Worm (Caenorhabditis elegans) whole organism, L1 larva: ENCODE data around the gene Y37E11AL.12.

Experiments
- Y116A8C.19 ChIP-seq: sonication (generic microtip); optimal IDR thresholded peaks from 2 replicates; lab custom pipeline; 2016; ENCODE audit warnings: missing compliant biosample characterization, missing genetic modification characterization, borderline replicate concordance
- aha-1 ChIP-seq: fragments of 150-350 bp; optimal IDR thresholded peaks from 2 replicates; lab custom pipeline; 2014; ENCODE audit warnings: missing biosample characterization, missing genetic modification characterization
- ceh-63 ChIP-seq: fragments of 200-800 bp; sonication (Bioruptor generic); optimal IDR thresholded peaks from 2 replicates; lab custom pipeline; 2018; ENCODE audit warnings: mild to moderate bottlenecking, missing genetic modification characterization, missing compliant biosample characterization
- ceh-82 ChIP-seq, 3 experiments: fragments of 150-350 bp in 1 of 3; sonication (generic microtip) in 2 of 3; optimal IDR thresholded peaks; 2 replicates each; lab custom pipeline; 2014 to 2017; ENCODE audit warnings: missing biosample characterization in 3 of 3, missing genetic modification characterization in 3 of 3
- ces-1 ChIP-seq: fragments of 150-350 bp; optimal IDR thresholded peaks from 2 replicates; lab custom pipeline; 2014; ENCODE audit warnings: missing biosample characterization, missing genetic modification reagents, missing genetic modification characterization
- dpl-1 ChIP-seq, 3 experiments: fragments of 150-350 bp in 2 of 3; sonication (generic microtip) in 1 of 3; optimal IDR thresholded peaks; 2 replicates each; lab custom pipeline; 2014 to 2017; ENCODE audit warnings: missing biosample characterization in 3 of 3, missing genetic modification characterization in 3 of 3, missing genetic modification reagents in 3 of 3
- efl-1 ChIP-seq, 4 experiments: fragments of 150-350 bp; optimal IDR thresholded peaks in 3 of 4; peaks in 1 of 4; 1 replicate in 1 of 4; 2 replicates in 3 of 4; lab custom pipeline; 2014; ENCODE audit warnings: missing biosample characterization in 2 of 4, missing genetic modification characterization in 2 of 4, missing genetic modification reagents in 2 of 4
- ets-5 ChIP-seq: fragments of 200-800 bp; sonication (Bioruptor generic); IDR thresholded peaks from 2 replicates; pipeline ENCODE4 v1.3.6; 2022; ENCODE audit warnings: missing genetic modification characterization, missing compliant biosample characterization
- fkh-10 ChIP-seq: sonication (generic microtip); optimal IDR thresholded peaks from 2 replicates; lab custom pipeline; 2017; ENCODE audit warnings: missing biosample characterization, missing genetic modification reagents, missing genetic modification characterization
- fkh-4 ChIP-seq: sonication (generic microtip); optimal IDR thresholded peaks from 2 replicates; lab custom pipeline; 2016; ENCODE audit warnings: missing compliant biosample characterization, missing genetic modification characterization, borderline replicate concordance
- fos-1 ChIP-seq: fragments of 150-350 bp; optimal IDR thresholded peaks from 2 replicates; lab custom pipeline; 2014; ENCODE audit warnings: missing biosample characterization, missing genetic modification characterization
- hlh-4 ChIP-seq: sonication (generic microtip); optimal IDR thresholded peaks from 2 replicates; lab custom pipeline; 2016; ENCODE audit warnings: mild to moderate bottlenecking, missing genetic modification characterization, missing compliant biosample characterization
- isw-1 ChIP-seq: fragments of 200-800 bp; sonication (Bioruptor generic); IDR thresholded peaks from 2 replicates; pipeline ENCODE4 v1.3.6; 2022; ENCODE audit warnings: missing genetic modification characterization, missing compliant biosample characterization
- jun-1 ChIP-seq: fragments of 150-350 bp; optimal IDR thresholded peaks from 2 replicates; lab custom pipeline; 2014; ENCODE audit warnings: missing biosample characterization, missing genetic modification reagents, missing genetic modification characterization
- lin-13 ChIP-seq: fragments of 150-350 bp; optimal IDR thresholded peaks from 2 replicates; lab custom pipeline; 2014; ENCODE audit warnings: missing biosample characterization, missing genetic modification reagents, missing genetic modification characterization
- lin-14 ChIP-seq: fragments of 200-800 bp; sonication (Bioruptor generic); optimal IDR thresholded peaks from 2 replicates; lab custom pipeline; 2018; ENCODE audit warnings: mild to moderate bottlenecking, missing genetic modification characterization, moderate library complexity, missing compliant biosample characterization
- lir-3 ChIP-seq: sonication (generic microtip); optimal IDR thresholded peaks from 2 replicates; lab custom pipeline; 2016; ENCODE audit warnings: mild to moderate bottlenecking, missing genetic modification characterization, moderate library complexity, missing compliant biosample characterization; ENCODE audit not compliant: poor library complexity
- mef-2 ChIP-seq: fragments of 150-350 bp; optimal IDR thresholded peaks from 2 replicates; lab custom pipeline; 2014; ENCODE audit warnings: missing biosample characterization, missing genetic modification characterization
- nhr-12 ChIP-seq: sonication (generic microtip); optimal IDR thresholded peaks from 2 replicates; lab custom pipeline; 2017; ENCODE audit warnings: missing biosample characterization, missing genetic modification characterization
- nhr-28 ChIP-seq: fragments of 150-350 bp; optimal IDR thresholded peaks from 2 replicates; lab custom pipeline; 2014; ENCODE audit warnings: missing biosample characterization, missing genetic modification characterization
- nhr-77 ChIP-seq: fragments of 150-350 bp; optimal IDR thresholded peaks from 2 replicates; lab custom pipeline; 2014; ENCODE audit warnings: missing biosample characterization, missing genetic modification characterization
- nhr-84 ChIP-seq: sonication (generic microtip); optimal IDR thresholded peaks from 2 replicates; lab custom pipeline; 2017; ENCODE audit warnings: missing biosample characterization, missing genetic modification characterization
- nhr-85 ChIP-seq: sonication (generic microtip); peaks from one replicate; lab custom pipeline; 2016; ENCODE audit warnings: missing genetic modification characterization, inconsistent platforms, missing compliant biosample characterization
- nhr-90 ChIP-seq: sonication (generic microtip); optimal IDR thresholded peaks from 2 replicates; lab custom pipeline; 2016; ENCODE audit warnings: mild to moderate bottlenecking, missing genetic modification characterization, missing compliant biosample characterization; ENCODE audit not compliant: poor library complexity
- pax-3 ChIP-seq: fragments of 200-800 bp; sonication (Bioruptor generic); optimal IDR thresholded peaks from 2 replicates; lab custom pipeline; 2018; ENCODE audit warnings: mild to moderate bottlenecking, missing genetic modification characterization, moderate library complexity, missing compliant biosample characterization
- rnt-1 ChIP-seq: sonication (generic microtip); optimal IDR thresholded peaks from 2 replicates; lab custom pipeline; 2016; ENCODE audit warnings: mild to moderate bottlenecking, missing genetic modification characterization, moderate library complexity, missing compliant biosample characterization
- swsn-7 ChIP-seq: sonication (generic microtip); optimal IDR thresholded peaks from 2 replicates; lab custom pipeline; 2016; ENCODE audit warnings: missing genetic modification characterization, missing compliant biosample characterization
- tlp-1 ChIP-seq: fragments of 150-350 bp; optimal IDR thresholded peaks from 2 replicates; lab custom pipeline; 2014; ENCODE audit warnings: missing biosample characterization, missing genetic modification characterization
- unc-30 ChIP-seq: sonication (generic microtip); optimal IDR thresholded peaks from 2 replicates; lab custom pipeline; 2017; ENCODE audit warnings: missing biosample characterization, missing genetic modification characterization
- unc-62 ChIP-seq: fragments of 150-350 bp; optimal IDR thresholded peaks from 2 replicates; lab custom pipeline; 2014; ENCODE audit warnings: missing biosample characterization, missing genetic modification reagents, missing genetic modification characterization
- ztf-11 ChIP-seq, 2 experiments: sonication (generic microtip); optimal IDR thresholded peaks; 2 replicates each; lab custom pipeline; 2016 to 2017; ENCODE audit warnings: missing genetic modification characterization in 2 of 2, missing biosample characterization in 1 of 2, missing compliant biosample characterization in 1 of 2

Y37E11AL.12 gene

ce11 chrIV:3686260-3686659 lies 15.5 kb downstream of the Y37E11AL.12 start:
- TF ChIP-seq dpl-1 (GFP tag; optimal IDR thresholded peaks at IDR 0.05; lab: Kevin White, UChicago) (no peak), ceh-63 (peak; percentile 14)

- TF ChIP-seq ets-5 (GFP tag; lab: Robert Waterston, UW) = no peak
- TF ChIP-seq ztf-11 (tag; optimal IDR thresholded peaks at IDR 0.05; lab: Kevin White, UChicago) = no peak
- TF ChIP-seq efl-1 (optimal IDR thresholded peaks at IDR 0.05; lab: Kevin White, UChicago) = no peak
- TF ChIP-seq efl-1 (GFP tag; optimal IDR thresholded peaks at IDR 0.05 in 1 of 2; lab: Kevin White, UChicago) = peak in 1 of 2 experiments; percentile 47
- TF ChIP-seq dpl-1 (GFP tag; optimal IDR thresholded peaks at IDR 0.05; lab: Kevin White, UChicago) = no peak
Observed at ce11 chrIV:3681763-3682162, 20.0 kb downstream of the Y37E11AL.12 start.

- TF ChIP-seq ces-1 (GFP tag; lab: Kevin White, UChicago) (no peak), lin-13 (GFP tag; lab: Kevin White, UChicago) (no peak), dpl-1 (GFP tag; optimal IDR thresholded peaks at IDR 0.05; lab: Kevin White, UChicago) (no peak), swsn-7 (no peak), unc-62 (no peak), nhr-28 (no peak), unc-30 (tag; lab: Kevin White, UChicago) (no peak), ceh-82 (tag; optimal IDR thresholded peaks at IDR 0.05; lab: Kevin White, UChicago) (no peak), nhr-12 (no peak)
Observed at ce11 chrIV:3668603-3669002, 33.2 kb downstream of the Y37E11AL.12 start, which contains the start of gene fmil-1. Gene fmil-1 (minus strand): TSS chrIV:3668703.

ce11 chrIV:3667796-3668195 lies 34.0 kb downstream of the Y37E11AL.12 start:
- TF ChIP-seq fkh-10 (GFP tag; lab: Kevin White, UChicago) (peak; percentile 83), nhr-84 (tag; lab: Kevin White, UChicago) (no peak), lin-14 (peak; percentile 50), rnt-1 (no peak), nhr-77 (no peak), efl-1 (optimal IDR thresholded peaks at IDR 0.05; lab: Kevin White, UChicago) (no peak), efl-1 (GFP tag; optimal IDR thresholded peaks at IDR 0.05 in 1 of 2; lab: Kevin White, UChicago) (peak in 1 of 2 experiments; percentile 52)

DNA sequence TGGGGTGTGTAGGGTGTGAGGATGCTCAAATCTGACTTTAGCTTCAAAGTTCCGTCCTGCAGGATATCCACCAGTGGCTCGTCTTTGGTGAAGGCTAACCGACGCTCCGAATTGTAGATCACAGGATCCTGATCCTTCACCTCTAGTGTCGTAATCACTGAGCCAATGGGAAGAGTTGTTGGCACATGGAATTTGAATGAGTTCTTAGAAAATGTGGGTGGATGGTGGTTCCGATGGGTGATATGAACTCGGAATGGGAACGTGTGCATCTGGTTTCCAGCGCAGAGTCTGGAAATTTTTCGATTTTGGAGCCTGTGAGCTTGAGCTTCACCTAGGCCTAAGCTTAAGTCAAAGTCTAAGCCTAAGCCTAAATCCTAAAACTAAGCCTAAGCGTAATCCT lies 35.2 kb downstream of the Y37E11AL.12 start:
- TF ChIP-seq tlp-1 (tag; lab: Kevin White, UChicago) (no peak), hlh-4 (tag; lab: Kevin White, UChicago) (no peak)
- TF ChIP-seq, all 84 proteins: peak for 0

- TF ChIP-seq nhr-85 (tag; lab: Kevin White, UChicago) (peak; percentile 1), Y116A8C.19 (tag; lab: Kevin White, UChicago) (no peak)
- TF ChIP-seq, all 84 proteins: peak for 1
Observed at ce11 chrIV:3665089-3665488, 36.7 kb downstream of the Y37E11AL.12 start.

- TF ChIP-seq nhr-90 (tag; lab: Kevin White, UChicago) (no peak), aha-1 (tag; lab: Kevin White, UChicago) (no peak), fkh-4 (tag; lab: Kevin White, UChicago) (no peak), fos-1 (tag; lab: Kevin White, UChicago) (no peak), lir-3 (tag; lab: Kevin White, UChicago) (no peak), mef-2 (tag; lab: Kevin White, UChicago) (no peak), unc-62 (no peak), rnt-1 (no peak), ceh-82 (tag; optimal IDR thresholded peaks at IDR 0.05; lab: Kevin White, UChicago) (no peak), isw-1 (GFP tag; lab: Robert Waterston, UW) (no peak), pax-3 (tag; lab: Kevin White, UChicago) (no peak), jun-1 (tag; lab: Kevin White, UChicago) (no peak)
Observed at ce11 chrIV:3662863-3663262, 38.9 kb downstream of the Y37E11AL.12 start.
